Worm (Caenorhabditis elegans) whole organism, L2 larva: ENCODE results near the gene fil-2.

ENCODE experiments used
- C34F6.9 ChIP-seq: fragments of 150-350 bp; optimal IDR thresholded peaks from 2 replicates; lab custom pipeline; 2014; ENCODE audit warnings: missing biosample characterization, missing genetic modification characterization
- F13H6.1 ChIP-seq: sonication (generic microtip); optimal IDR thresholded peaks from 2 replicates; lab custom pipeline; 2016; ENCODE audit warnings: missing genetic modification characterization, missing compliant biosample characterization
- R02D3.7 ChIP-seq: fragments of 150-350 bp; optimal IDR thresholded peaks from 2 replicates; lab custom pipeline; 2014; ENCODE audit warnings: missing biosample characterization, missing genetic modification characterization
- Y55F3AM.14 ChIP-seq: fragments of 200-800 bp; sonication (Bioruptor generic); optimal IDR thresholded peaks from 2 replicates; lab custom pipeline; 2018; ENCODE audit warnings: mild to moderate bottlenecking, missing genetic modification characterization, missing compliant biosample characterization
- ZK546.5 ChIP-seq: sonication (generic microtip); optimal IDR thresholded peaks from 2 replicates; lab custom pipeline; 2017; ENCODE audit warnings: missing biosample characterization, missing genetic modification characterization
- alr-1 ChIP-seq: fragments of 150-350 bp; optimal IDR thresholded peaks from 2 replicates; lab custom pipeline; 2014; ENCODE audit warnings: missing biosample characterization, missing genetic modification characterization
- aly-2 ChIP-seq: fragments of 150-350 bp; optimal IDR thresholded peaks from 2 replicates; lab custom pipeline; 2014; ENCODE audit warnings: missing biosample characterization, missing genetic modification characterization
- ama-1 ChIP-seq: fragments of 150-350 bp; optimal IDR thresholded peaks from 2 replicates; lab custom pipeline; 2018; ENCODE audit warnings: inconsistent platforms
- blmp-1 ChIP-seq: sonication (generic microtip); optimal IDR thresholded peaks from 2 replicates; lab custom pipeline; 2017; ENCODE audit warnings: missing genetic modification characterization, mild to moderate bottlenecking, missing compliant biosample characterization, antibody characterized with exemption, moderate library complexity; ENCODE audit not compliant: insufficient read depth
- ceh-16 ChIP-seq: fragments of 150-350 bp; optimal IDR thresholded peaks from 2 replicates; lab custom pipeline; 2014; ENCODE audit warnings: missing biosample characterization, missing genetic modification characterization
- ceh-82 ChIP-seq: fragments of 150-350 bp; optimal IDR thresholded peaks from 2 replicates; lab custom pipeline; 2014; ENCODE audit warnings: missing biosample characterization, missing genetic modification characterization
- crh-2 ChIP-seq: sonication (generic microtip); optimal IDR thresholded peaks from 2 replicates; lab custom pipeline; 2017; ENCODE audit warnings: missing biosample characterization, missing genetic modification characterization
- dmd-4 ChIP-seq: sonication (generic microtip); optimal IDR thresholded peaks from 2 replicates; lab custom pipeline; 2017; ENCODE audit warnings: missing biosample characterization, missing genetic modification characterization
- egl-27 ChIP-seq: sonication (generic microtip); optimal IDR thresholded peaks from 3 replicates; lab custom pipeline; 2017; ENCODE audit warnings: missing biosample characterization, missing genetic modification reagents, missing genetic modification characterization
- elt-1 ChIP-seq: fragments of 150-350 bp; optimal IDR thresholded peaks from 2 replicates; lab custom pipeline; 2014; ENCODE audit warnings: missing biosample characterization, missing genetic modification characterization
- elt-3 ChIP-seq: sonication (generic microtip); optimal IDR thresholded peaks from 2 replicates; lab custom pipeline; 2017; ENCODE audit warnings: missing biosample characterization, missing genetic modification characterization
- fos-1 ChIP-seq: fragments of 150-350 bp; optimal IDR thresholded peaks from 2 replicates; lab custom pipeline; 2014; ENCODE audit warnings: missing biosample characterization, missing genetic modification characterization
- gmeb-1 ChIP-seq: fragments of 150-350 bp; optimal IDR thresholded peaks from 2 replicates; lab custom pipeline; 2014; ENCODE audit warnings: missing biosample characterization, missing genetic modification characterization
- lin-11 ChIP-seq: fragments of 150-350 bp; sonication (generic microtip); optimal IDR thresholded peaks from 2 replicates; lab custom pipeline; 2014; ENCODE audit warnings: missing biosample characterization, missing genetic modification characterization, inconsistent platforms, mixed read lengths
- lin-13 ChIP-seq: fragments of 150-350 bp; optimal IDR thresholded peaks from 2 replicates; lab custom pipeline; 2014; ENCODE audit warnings: missing biosample characterization, missing genetic modification reagents, missing genetic modification characterization
- lin-39 ChIP-seq: fragments of 150-350 bp; optimal IDR thresholded peaks from 2 replicates; lab custom pipeline; 2014; ENCODE audit warnings: missing biosample characterization, missing genetic modification reagents, missing genetic modification characterization
- lsy-2 ChIP-seq, 2 experiments: fragments of 150-350 bp in 1 of 2; sonication (generic microtip) in 1 of 2; optimal IDR thresholded peaks; 2 replicates each; lab custom pipeline; 2014 to 2017; ENCODE audit warnings: missing biosample characterization in 2 of 2, missing genetic modification characterization in 2 of 2
- mab-5 ChIP-seq: fragments of 150-350 bp; optimal IDR thresholded peaks from 2 replicates; lab custom pipeline; 2014; ENCODE audit warnings: missing biosample characterization, missing genetic modification characterization
- mbf-1 ChIP-seq: sonication (generic microtip); optimal IDR thresholded peaks from 2 replicates; lab custom pipeline; 2017; ENCODE audit warnings: missing biosample characterization, missing genetic modification characterization
- mdl-1 ChIP-seq, 2 experiments: fragments of 150-350 bp in 1 of 2; sonication (generic microtip) in 1 of 2; optimal IDR thresholded peaks; 2 replicates each; lab custom pipeline; 2017; ENCODE audit warnings: missing biosample characterization in 2 of 2, missing genetic modification characterization in 2 of 2
- nhr-10 ChIP-seq: sonication (generic microtip); optimal IDR thresholded peaks from 2 replicates; lab custom pipeline; 2017; ENCODE audit warnings: missing biosample characterization, missing genetic modification characterization
- nhr-11 ChIP-seq: fragments of 150-350 bp; optimal IDR thresholded peaks from 2 replicates; lab custom pipeline; 2014; ENCODE audit warnings: missing biosample characterization, missing genetic modification characterization
- nhr-12 ChIP-seq: fragments of 150-350 bp; optimal IDR thresholded peaks from 2 replicates; lab custom pipeline; 2014; ENCODE audit warnings: missing biosample characterization, missing genetic modification characterization
- nhr-129 ChIP-seq: fragments of 150-350 bp; optimal IDR thresholded peaks from 2 replicates; lab custom pipeline; 2014; ENCODE audit warnings: missing biosample characterization, missing genetic modification characterization
- nhr-21 ChIP-seq: fragments of 150-350 bp; optimal IDR thresholded peaks from 2 replicates; lab custom pipeline; 2014; ENCODE audit warnings: missing biosample characterization, missing genetic modification characterization
- nhr-23 ChIP-seq: fragments of 150-350 bp; optimal IDR thresholded peaks from 2 replicates; lab custom pipeline; 2014; ENCODE audit warnings: missing biosample characterization, missing genetic modification reagents, missing genetic modification characterization
- nhr-237 ChIP-seq: fragments of 150-350 bp; optimal IDR thresholded peaks from 2 replicates; lab custom pipeline; 2014; ENCODE audit warnings: missing biosample characterization, missing genetic modification characterization
- nhr-25 ChIP-seq: fragments of 150-350 bp; sonication (generic microtip); optimal IDR thresholded peaks from 3 replicates; lab custom pipeline; 2014; ENCODE audit warnings: missing biosample characterization, missing genetic modification characterization
- nhr-6 ChIP-seq: fragments of 150-350 bp; optimal IDR thresholded peaks from 2 replicates; lab custom pipeline; 2014; ENCODE audit warnings: missing biosample characterization, missing genetic modification characterization
- nhr-77 ChIP-seq: fragments of 150-350 bp; optimal IDR thresholded peaks from 2 replicates; lab custom pipeline; 2014; ENCODE audit warnings: missing biosample characterization, missing genetic modification characterization
- peb-1 ChIP-seq: fragments of 150-350 bp; optimal IDR thresholded peaks from 2 replicates; lab custom pipeline; 2014; ENCODE audit warnings: missing biosample characterization, missing genetic modification characterization
- sem-4 ChIP-seq: fragments of 150-350 bp; optimal IDR thresholded peaks from 2 replicates; lab custom pipeline; 2014; ENCODE audit warnings: missing biosample characterization, missing genetic modification reagents, missing genetic modification characterization
- skn-1 ChIP-seq: sonication (generic microtip); optimal IDR thresholded peaks from 2 replicates; lab custom pipeline; 2017; ENCODE audit warnings: missing biosample characterization, missing genetic modification characterization
- sma-3 ChIP-seq: sonication (generic microtip); optimal IDR thresholded peaks from 2 replicates; lab custom pipeline; 2016; ENCODE audit warnings: missing genetic modification reagents, missing genetic modification characterization, missing compliant biosample characterization
- sma-9 ChIP-seq, 2 experiments: fragments of 150-350 bp in 1 of 2; sonication (generic microtip) in 1 of 2; optimal IDR thresholded peaks; 2 replicates each; lab custom pipeline; 2014 to 2016; ENCODE audit warnings: missing genetic modification characterization in 2 of 2, mild to moderate bottlenecking in 1 of 2, missing biosample characterization in 1 of 2, missing compliant biosample characterization in 1 of 2, missing genetic modification reagents in 1 of 2, moderate library complexity in 1 of 2
- snpc-4 ChIP-seq: fragments of 150-350 bp; optimal IDR thresholded peaks from 2 replicates; lab custom pipeline; 2014; ENCODE audit warnings: missing biosample characterization, missing genetic modification characterization
- unc-39 ChIP-seq: fragments of 150-350 bp; optimal IDR thresholded peaks from 2 replicates; lab custom pipeline; 2014; ENCODE audit warnings: missing biosample characterization, missing genetic modification characterization
- unc-55 ChIP-seq: fragments of 150-350 bp; sonication (generic microtip); optimal IDR thresholded peaks from 3 replicates; lab custom pipeline; 2014; ENCODE audit warnings: missing biosample characterization, missing genetic modification reagents, missing genetic modification characterization
- unc-62 ChIP-seq: fragments of 150-350 bp; optimal IDR thresholded peaks from 2 replicates; lab custom pipeline; 2014; ENCODE audit warnings: missing biosample characterization, missing genetic modification reagents, missing genetic modification characterization
- zag-1 ChIP-seq: fragments of 150-350 bp; optimal IDR thresholded peaks from 2 replicates; lab custom pipeline; 2014; ENCODE audit warnings: missing biosample characterization, missing genetic modification characterization
- ztf-1 ChIP-seq: fragments of 200-800 bp; sonication (Bioruptor generic); conservative IDR thresholded peaks from 2 replicates; pipeline ENCODE4 v1.3.6; 2022; ENCODE audit warnings: missing genetic modification characterization, missing compliant biosample characterization
- ztf-11 ChIP-seq: sonication (generic microtip); optimal IDR thresholded peaks from 2 replicates; lab custom pipeline; 2017; ENCODE audit warnings: missing biosample characterization, missing genetic modification characterization
- ztf-4 ChIP-seq: fragments of 150-350 bp; optimal IDR thresholded peaks from 2 replicates; lab custom pipeline; 2014; ENCODE audit warnings: missing biosample characterization, missing genetic modification characterization

The fil-2 gene

DNA sequence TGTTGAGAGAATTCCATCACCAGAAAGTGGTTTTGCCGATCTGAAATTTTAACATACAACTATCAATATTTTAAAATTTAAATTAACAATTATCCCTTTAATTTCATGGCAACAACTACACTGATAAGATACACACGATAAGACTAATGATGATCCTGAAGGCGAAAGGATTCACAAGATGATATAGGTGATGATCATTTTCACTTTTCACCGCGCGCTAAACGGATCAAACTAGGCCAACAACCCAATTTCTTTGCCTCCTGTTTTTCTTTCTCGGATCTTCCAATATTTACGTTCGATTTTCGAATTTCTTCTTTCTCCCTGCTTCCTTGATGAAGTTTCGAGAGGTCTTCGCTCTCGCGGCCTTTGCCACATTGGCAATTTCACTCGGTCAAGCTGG lies 19.7 kb upstream of the fil-2 start, which contains the start of gene K08B12.1:
K08B12.1 (plus strand) TSS at position 229 of the 400 bp plus-strand sequence.
- TF ChIP-seq lin-11 (tag; lab: Kevin White, UChicago) (no peak), crh-2 (tag; lab: Kevin White, UChicago) (no peak), nhr-10 (tag; lab: Kevin White, UChicago) (no peak), ZK546.5 (no peak), mdl-1 (tag; optimal IDR thresholded peaks at IDR 0.05; lab: Kevin White, UChicago) (no peak), egl-27 (tag; lab: Kevin White, UChicago) (no peak), ztf-11 (tag; lab: Kevin White, UChicago) (no peak), nhr-23 (tag; lab: Kevin White, UChicago) (no peak), gmeb-1 (tag; lab: Kevin White, UChicago) (no peak)

DNA sequence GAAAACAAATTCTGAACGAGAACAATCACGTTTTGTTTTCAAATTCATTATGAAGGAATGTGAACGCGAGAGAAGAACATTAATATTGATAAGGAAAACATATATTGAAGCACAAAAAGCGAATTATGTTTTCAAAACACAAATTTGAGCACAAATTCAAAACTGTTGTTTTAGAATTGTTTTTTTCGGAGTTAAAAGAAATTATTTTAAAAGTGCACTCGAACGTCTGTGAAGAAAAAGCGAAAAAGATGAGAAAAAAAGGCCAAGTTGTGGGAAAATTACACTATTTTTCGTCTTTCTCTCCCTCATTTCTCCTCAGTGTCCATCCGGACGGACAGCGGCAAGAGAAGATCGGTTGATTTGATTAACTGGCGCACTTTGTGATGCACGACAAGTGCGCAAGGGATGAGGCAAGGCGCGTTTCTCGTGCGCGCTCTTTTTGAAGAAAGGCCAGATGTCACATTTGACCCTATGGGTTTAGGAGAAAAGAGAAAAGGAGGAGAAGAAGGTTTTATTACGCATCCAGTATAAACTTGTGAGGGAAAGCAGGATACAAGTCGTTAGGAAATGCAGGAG lies 11.5 kb upstream of the fil-2 start, which contains the start of gene mrck-1:
mrck-1 (minus strand) TSS at position 51 of the 576 bp plus-strand sequence.
- peak; percentile 93 for TF ChIP-seq nhr-25 (tag; lab: Kevin White, UChicago)
- TF ChIP-seq mdl-1 (tag; optimal IDR thresholded peaks at IDR 0.05; lab: Kevin White, UChicago): peak in 1 of 2 experiments; percentile 79
- TF ChIP-seq nhr-237 (tag; lab: Kevin White, UChicago): no peak
- peak; percentile 47 for TF ChIP-seq ama-1
- TF ChIP-seq alr-1 (tag; lab: Kevin White, UChicago): no peak
- peak; percentile 92 for TF ChIP-seq mab-5
- peak; percentile 92 for TF ChIP-seq sma-3 (GFP tag; lab: Kevin White, UChicago)
- peak; percentile 75 for TF ChIP-seq unc-62 (GFP tag; lab: Kevin White, UChicago)
- peak; percentile 94 for TF ChIP-seq crh-2 (tag; lab: Kevin White, UChicago)
- peak; percentile 86 for TF ChIP-seq fos-1 (tag; lab: Kevin White, UChicago)
- TF ChIP-seq ztf-1 (GFP tag; lab: Robert Waterston, UW): no peak
- TF ChIP-seq nhr-11 (tag; lab: Kevin White, UChicago): no peak
- TF ChIP-seq Y55F3AM.14: peak; percentile 81
- peak; percentile 91 for TF ChIP-seq lin-13 (GFP tag; lab: Kevin White, UChicago)
- peak; percentile 81 for TF ChIP-seq ceh-16 (tag; lab: Kevin White, UChicago)
- no peak for TF ChIP-seq nhr-12 (tag; lab: Kevin White, UChicago)
- TF ChIP-seq lsy-2 (tag; optimal IDR thresholded peaks at IDR 0.05; lab: Kevin White, UChicago): peak; percentile 87 to 94
- no peak for TF ChIP-seq ztf-4 (tag; lab: Kevin White, UChicago)
- TF ChIP-seq blmp-1 (tag; lab: Kevin White, UChicago): peak; percentile 54
- TF ChIP-seq nhr-77 (tag; lab: Kevin White, UChicago): no peak
- TF ChIP-seq nhr-6 (tag; lab: Kevin White, UChicago): peak; percentile 83
- TF ChIP-seq ZK546.5: no peak
- peak; percentile 97 for TF ChIP-seq F13H6.1
- peak; percentile 86 for TF ChIP-seq nhr-21 (tag; lab: Kevin White, UChicago)
- no peak for TF ChIP-seq unc-39
- no peak for TF ChIP-seq ztf-11 (tag; lab: Kevin White, UChicago)
- no peak for TF ChIP-seq nhr-23 (tag; lab: Kevin White, UChicago)
- peak; percentile 48 for TF ChIP-seq skn-1 (tag; lab: Kevin White, UChicago)
- TF ChIP-seq peb-1 (tag; lab: Kevin White, UChicago): no peak
- peak; percentile 43 for TF ChIP-seq R02D3.7 (tag; lab: Kevin White, UChicago)
- TF ChIP-seq lin-39 (tag; lab: Kevin White, UChicago): peak; percentile 61
- TF ChIP-seq mbf-1: no peak
- peak; percentile 98 for TF ChIP-seq sem-4 (tag; lab: Kevin White, UChicago)
- TF ChIP-seq ceh-82 (tag; lab: Kevin White, UChicago): peak; percentile 77
- TF ChIP-seq unc-55 (GFP tag; lab: Kevin White, UChicago): peak; percentile 86
- peak; percentile 87 for TF ChIP-seq egl-27 (tag; lab: Kevin White, UChicago)
- TF ChIP-seq elt-3 (tag; lab: Kevin White, UChicago): no peak
- peak; percentile 97 for TF ChIP-seq zag-1 (tag; lab: Kevin White, UChicago)
- TF ChIP-seq nhr-10 (tag; lab: Kevin White, UChicago): peak; percentile 44
- peak; percentile 76 for TF ChIP-seq lin-11 (tag; lab: Kevin White, UChicago)
- TF ChIP-seq gmeb-1 (tag; lab: Kevin White, UChicago): peak; percentile 85
- TF ChIP-seq C34F6.9 (tag; lab: Kevin White, UChicago): peak; percentile 98
- no peak for TF ChIP-seq snpc-4 (tag; lab: Kevin White, UChicago)
- peak; percentile 98 for TF ChIP-seq sma-9 (GFP tag; optimal IDR thresholded peaks at IDR 0.05; lab: Kevin White, UChicago)
- TF ChIP-seq sma-9 (tag; optimal IDR thresholded peaks at IDR 0.05; lab: Kevin White, UChicago): no peak
- TF ChIP-seq nhr-129 (tag; lab: Kevin White, UChicago): peak; percentile 96
- no peak for TF ChIP-seq elt-1
- TF ChIP-seq aly-2 (tag; lab: Kevin White, UChicago): no peak
- TF ChIP-seq dmd-4 (tag; lab: Kevin White, UChicago): no peak
- TF ChIP-seq, all 48 proteins: peak for 30
